Worm (Caenorhabditis elegans) whole organism, L4 larva: ENCODE results near the gene F53F4.17.

Experiments
- D1046.2 ChIP-seq: fragments of 200-800 bp; sonication (Bioruptor generic); IDR thresholded peaks from 2 replicates; pipeline ENCODE4 v1.3.6; 2022; ENCODE audit warnings: missing genetic modification characterization, missing compliant biosample characterization
- F37D6.2 ChIP-seq: sonication (generic microtip); optimal IDR thresholded peaks from 2 replicates; lab custom pipeline; 2016; ENCODE audit warnings: mild to moderate bottlenecking, missing genetic modification characterization, missing compliant biosample characterization
- T20F7.1 ChIP-seq: fragments of 200-800 bp; sonication (Bioruptor generic); optimal IDR thresholded peaks from 2 replicates; lab custom pipeline; 2018; ENCODE audit warnings: mild to moderate bottlenecking, missing genetic modification characterization, missing compliant biosample characterization
- Y48G9A.11 ChIP-seq: fragments of 200-800 bp; sonication (Bioruptor generic); IDR thresholded peaks from 2 replicates; pipeline ENCODE4 v1.3.6; 2022; ENCODE audit warnings: missing genetic modification reagents, missing genetic modification characterization, missing compliant biosample characterization
- ZK546.5 ChIP-seq, 2 experiments: sonication (generic microtip); optimal IDR thresholded peaks; 2 replicates each; lab custom pipeline; 2017; ENCODE audit warnings: missing biosample characterization in 2 of 2, missing genetic modification characterization in 2 of 2
- aly-2 ChIP-seq: sonication (generic microtip); optimal IDR thresholded peaks from 2 replicates; lab custom pipeline; 2018; ENCODE audit warnings: missing biosample characterization, missing genetic modification characterization
- arid-1 ChIP-seq: fragments of 200-800 bp; sonication (Bioruptor generic); conservative IDR thresholded peaks from 2 replicates; pipeline ENCODE4 v1.3.6; 2022; ENCODE audit warnings: missing genetic modification reagents, missing genetic modification characterization, missing compliant biosample characterization
- ceh-62 ChIP-seq: sonication (generic microtip); optimal IDR thresholded peaks from 2 replicates; lab custom pipeline; 2017; ENCODE audit warnings: missing biosample characterization, missing genetic modification characterization
- ces-1 ChIP-seq: fragments of 150-350 bp; sonication (generic microtip); optimal IDR thresholded peaks from 4 replicates; lab custom pipeline; 2014; ENCODE audit warnings: missing biosample characterization, missing genetic modification reagents, missing genetic modification characterization
- ctbp-1 ChIP-seq: fragments of 200-800 bp; sonication (Bioruptor generic); IDR thresholded peaks from 2 replicates; pipeline ENCODE4 v1.3.6; 2022; ENCODE audit warnings: missing genetic modification reagents, missing genetic modification characterization, missing compliant biosample characterization
- daf-12 ChIP-seq: fragments of 150-350 bp; optimal IDR thresholded peaks from 2 replicates; lab custom pipeline; 2014; ENCODE audit warnings: missing biosample characterization, missing genetic modification reagents, missing genetic modification characterization
- dmd-6 ChIP-seq: fragments of 200-800 bp; sonication (Bioruptor generic); IDR thresholded peaks from 2 replicates; pipeline ENCODE4 v1.3.6; 2022; ENCODE audit warnings: missing genetic modification reagents, missing genetic modification characterization, missing compliant biosample characterization
- dmd-9 ChIP-seq: fragments of 200-800 bp; sonication (Bioruptor generic); IDR thresholded peaks from 2 replicates; pipeline ENCODE4 v1.3.6; 2022; ENCODE audit warnings: missing genetic modification reagents, missing genetic modification characterization, missing compliant biosample characterization
- dpl-1 ChIP-seq: fragments of 150-350 bp; optimal IDR thresholded peaks from 2 replicates; lab custom pipeline; 2014; ENCODE audit warnings: missing biosample characterization, missing genetic modification reagents, missing genetic modification characterization
- duxl-1 ChIP-seq: sonication (generic microtip); optimal IDR thresholded peaks from 2 replicates; lab custom pipeline; 2016; ENCODE audit warnings: mild to moderate bottlenecking, missing genetic modification characterization, moderate library complexity, missing compliant biosample characterization; ENCODE audit not compliant: poor library complexity
- dve-1 ChIP-seq: sonication (generic microtip); optimal IDR thresholded peaks from 2 replicates; lab custom pipeline; 2017; ENCODE audit warnings: antibody characterized with exemption, mild to moderate bottlenecking, missing genetic modification characterization, missing compliant biosample characterization; ENCODE audit not compliant: insufficient read depth
- fos-1 ChIP-seq: fragments of 150-350 bp; optimal IDR thresholded peaks from 2 replicates; lab custom pipeline; 2014; ENCODE audit warnings: missing biosample characterization, missing genetic modification characterization
- hif-1 ChIP-seq, 2 experiments: sonication (generic microtip); optimal IDR thresholded peaks; 2 replicates each; lab custom pipeline; 2016 to 2017; ENCODE audit warnings: missing compliant biosample characterization in 2 of 2, missing genetic modification characterization in 2 of 2, missing genetic modification reagents in 2 of 2, missing genotype in 2 of 2, mild to moderate bottlenecking in 1 of 2
- hlh-30 ChIP-seq: sonication (generic microtip); optimal IDR thresholded peaks from 2 replicates; lab custom pipeline; 2017; ENCODE audit warnings: antibody characterized with exemption, mild to moderate bottlenecking, missing genetic modification characterization, missing compliant biosample characterization; ENCODE audit not compliant: insufficient read depth
- hmg-1.1 ChIP-seq: fragments of 200-800 bp; sonication (Bioruptor generic); IDR thresholded peaks from 2 replicates; pipeline ENCODE4 v1.3.6; 2022; ENCODE audit warnings: missing genetic modification reagents, missing genetic modification characterization, missing compliant biosample characterization
- lin-29 ChIP-seq: fragments of 200-800 bp; sonication (Bioruptor generic); IDR thresholded peaks from 2 replicates; pipeline ENCODE4 v1.3.6; 2022; ENCODE audit warnings: missing genetic modification reagents, missing genetic modification characterization, missing compliant biosample characterization
- lin-39 ChIP-seq: fragments of 150-350 bp; optimal IDR thresholded peaks from 2 replicates; lab custom pipeline; 2014; ENCODE audit warnings: missing biosample characterization, missing genetic modification reagents, missing genetic modification characterization
- mdl-1 ChIP-seq, 2 experiments: fragments of 150-350 bp in 1 of 2; sonication (generic microtip) in 1 of 2; optimal IDR thresholded peaks; 2 replicates each; lab custom pipeline; 2014 to 2017; ENCODE audit warnings: missing biosample characterization in 2 of 2, missing genetic modification characterization in 2 of 2
- mep-1 ChIP-seq: fragments of 150-350 bp; sonication (generic microtip); optimal IDR thresholded peaks from 3 replicates; lab custom pipeline; 2014; ENCODE audit warnings: missing biosample characterization, missing genetic modification characterization
- mxl-3 ChIP-seq: fragments of 200-800 bp; sonication (Bioruptor generic); optimal IDR thresholded peaks from 2 replicates; lab custom pipeline; 2018; ENCODE audit warnings: mild to moderate bottlenecking, missing genetic modification characterization, missing compliant biosample characterization
- nhr-11 ChIP-seq: fragments of 150-350 bp; optimal IDR thresholded peaks from 2 replicates; lab custom pipeline; 2014; ENCODE audit warnings: missing biosample characterization, missing genetic modification characterization
- nhr-25 ChIP-seq: sonication (generic microtip); optimal IDR thresholded peaks from 2 replicates; lab custom pipeline; 2017; ENCODE audit warnings: missing genetic modification characterization, mild to moderate bottlenecking, missing compliant biosample characterization, antibody characterized with exemption, moderate library complexity, borderline replicate concordance; ENCODE audit not compliant: insufficient read depth
- nhr-42 ChIP-seq: fragments of 200-800 bp; sonication (Bioruptor generic); IDR thresholded peaks from 2 replicates; pipeline ENCODE4 v1.3.6; 2022; ENCODE audit warnings: missing genetic modification characterization, missing compliant biosample characterization
- nhr-6 ChIP-seq: fragments of 150-350 bp; optimal IDR thresholded peaks from 2 replicates; lab custom pipeline; 2014; ENCODE audit warnings: missing biosample characterization, missing genetic modification characterization
- nhr-76 ChIP-seq: fragments of 150-350 bp; optimal IDR thresholded peaks from 2 replicates; lab custom pipeline; 2014; ENCODE audit warnings: missing biosample characterization, missing genetic modification characterization
- nhr-77 ChIP-seq: fragments of 150-350 bp; optimal IDR thresholded peaks from 2 replicates; lab custom pipeline; 2014; ENCODE audit warnings: missing biosample characterization, missing genetic modification characterization
- set-16 ChIP-seq: fragments of 200-800 bp; sonication (Bioruptor generic); IDR thresholded peaks from 2 replicates; pipeline ENCODE4 v1.3.6; 2022; ENCODE audit warnings: missing genetic modification reagents, missing genetic modification characterization, missing compliant biosample characterization
- skn-1 ChIP-seq: fragments of 150-350 bp; optimal IDR thresholded peaks from 2 replicates; lab custom pipeline; 2014; ENCODE audit warnings: missing biosample characterization, missing genetic modification characterization
- spr-1 ChIP-seq: sonication (generic microtip); optimal IDR thresholded peaks from 2 replicates; lab custom pipeline; 2016; ENCODE audit warnings: mild to moderate bottlenecking, missing genetic modification characterization, missing compliant biosample characterization
- spr-3 ChIP-seq: fragments of 200-800 bp; sonication (Bioruptor generic); optimal IDR thresholded peaks from 2 replicates; lab custom pipeline; 2018; ENCODE audit warnings: mild to moderate bottlenecking, missing genetic modification characterization, missing compliant biosample characterization
- tag-97 ChIP-seq: fragments of 200-800 bp; sonication (Bioruptor generic); IDR thresholded peaks from 2 replicates; pipeline ENCODE4 v1.3.6; 2022; ENCODE audit warnings: missing genetic modification characterization, missing compliant biosample characterization
- zip-2 ChIP-seq: fragments of 150-350 bp; optimal IDR thresholded peaks from 2 replicates; lab custom pipeline; 2014; ENCODE audit warnings: missing biosample characterization, missing genetic modification characterization

F53F4.17 gene

ce11 chrV:13609806-13610205 is 21.8 kb downstream of the F53F4.17 start:
- TF ChIP-seq skn-1 (no peak), mxl-3 (GFP tag; lab: Kevin White, UChicago) (peak; percentile 21), hlh-30 (no peak), D1046.2 (GFP tag; lab: Robert Waterston, UW) (0 out of 2 replicates have a peak, but pooled peaks have one; percentile 11), mdl-1 (tag; optimal IDR thresholded peaks at IDR 0.05; lab: Kevin White, UChicago) (peak in 1 of 2 experiments; percentile 4), hif-1 (tag; optimal IDR thresholded peaks at IDR 0.05; lab: Kevin White, UChicago) (peak in 1 of 2 experiments; percentile 42)

- TF ChIP-seq dpl-1 (no peak), nhr-11 (no peak), lin-29 (no peak), F37D6.2 (tag; lab: Kevin White, UChicago) (no peak), dve-1 (no peak), nhr-76 (tag; lab: Kevin White, UChicago) (no peak), ceh-62 (tag; lab: Kevin White, UChicago) (no peak), set-16 (GFP tag; lab: Robert Waterston, UW) (no peak), fos-1 (tag; lab: Kevin White, UChicago) (no peak), lin-39 (tag; lab: Kevin White, UChicago) (no peak), duxl-1 (tag; lab: Kevin White, UChicago) (no peak), aly-2 (tag; lab: Kevin White, UChicago) (no peak), Y48G9A.11 (GFP tag; lab: Robert Waterston, UW) (no peak), dmd-9 (GFP tag; lab: Robert Waterston, UW) (no peak), hmg-1.1 (GFP tag; lab: Robert Waterston, UW) (no peak), ces-1 (GFP tag; lab: Kevin White, UChicago) (no peak), T20F7.1 (GFP tag; lab: Kevin White, UChicago) (no peak), tag-97 (GFP tag; lab: Robert Waterston, UW) (no peak), ctbp-1 (GFP tag; lab: Robert Waterston, UW) (no peak), nhr-25 (tag; lab: Kevin White, UChicago) (no peak)
Observed at ce11 chrV:13611782-13612181, 23.8 kb downstream of the F53F4.17 start, which contains the start of gene spig-9. TSS of gene spig-9 (minus strand) at chrV:13611882.

- TF ChIP-seq mep-1 (tag; lab: Kevin White, UChicago) = no peak
- no peak for TF ChIP-seq spr-1
- no peak for TF ChIP-seq nhr-6 (tag; lab: Kevin White, UChicago)
- no peak for TF ChIP-seq nhr-11
- no peak for TF ChIP-seq nhr-77 (tag; lab: Kevin White, UChicago)
- no peak for TF ChIP-seq spr-3 (GFP tag; lab: Kevin White, UChicago)
- TF ChIP-seq dmd-6 (GFP tag; lab: Robert Waterston, UW) = no peak
- no peak for TF ChIP-seq dmd-9 (GFP tag; lab: Robert Waterston, UW)
- TF ChIP-seq nhr-42 (GFP tag; lab: Robert Waterston, UW) = no peak
- TF ChIP-seq daf-12 = no peak
- no peak for TF ChIP-seq ZK546.5 (tag; optimal IDR thresholded peaks at IDR 0.05; lab: Kevin White, UChicago)
- no peak for TF ChIP-seq arid-1 (GFP tag; lab: Robert Waterston, UW)
- TF ChIP-seq aly-2 (tag; lab: Kevin White, UChicago) = no peak
- no peak for TF ChIP-seq zip-2 (tag; lab: Kevin White, UChicago)
Observed at ce11 chrV:13613870-13614269, 25.9 kb downstream of the F53F4.17 start, which contains the start of gene F53F4.7. TSS of gene F53F4.7 (minus strand) at chrV:13613970.
